Fruit fly (Drosophila melanogaster): ENCODE data around the gene p.

The p gene

DNA sequence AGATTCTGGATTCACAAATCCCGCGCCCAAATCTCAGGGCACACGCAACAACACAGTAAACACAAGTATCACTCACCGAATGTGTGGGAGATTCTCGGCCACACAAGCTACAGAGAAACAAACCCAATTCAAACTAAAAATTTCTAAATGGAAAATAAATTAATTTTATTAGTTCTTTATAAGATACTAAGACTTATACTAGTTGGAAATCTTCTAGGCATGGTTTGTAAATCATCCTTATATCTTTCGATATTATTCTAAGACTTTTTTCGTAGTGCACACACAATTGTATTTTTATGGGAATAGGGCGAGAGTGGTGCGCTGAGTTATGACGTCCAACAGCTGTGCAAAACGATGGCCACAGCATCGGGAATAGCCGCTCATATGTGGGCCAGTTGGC is 51.4 kb downstream of the p start (continued):
- peak in 1 of 2 experiments; percentile 42 for TF ChIP-seq Hr51 (GFP tag; optimal IDR thresholded peaks at IDR 0.05)
- TF ChIP-seq maf-S (GFP tag; optimal IDR thresholded peaks at IDR 0.05): no peak
- TF ChIP-seq tgo (GFP tag; IDR thresholded peaks at IDR 0.05): peak; percentile 42; the same call in 2 of the 3 replicates
- TF ChIP-seq Dek (tag; optimal IDR thresholded peaks at IDR 0.05): no peak
- no peak for TF ChIP-seq Hand (GFP tag; optimal IDR thresholded peaks at IDR 0.05)
- TF ChIP-seq dpn (GFP tag; optimal IDR thresholded peaks at IDR 0.05): no peak
- peak; percentile 43 for TF ChIP-seq CG31441 (GFP tag; IDR thresholded peaks at IDR 0.05)
- TF ChIP-seq CrebB (tag; optimal IDR thresholded peaks at IDR 0.05): no peak
- peak; percentile 43 for TF ChIP-seq tap (tag; optimal IDR thresholded peaks at IDR 0.05)
- TF ChIP-seq twi (tag; optimal IDR thresholded peaks at IDR 0.05): no peak
- TF ChIP-seq hbn (GFP tag; IDR thresholded peaks at IDR 0.05; ENCODE audit: partially characterized antibody): no peak
- TF ChIP-seq lab (GFP tag; optimal IDR thresholded peaks at IDR 0.05): peak; percentile 42
- no peak for TF ChIP-seq CG34376 (GFP tag; optimal IDR thresholded peaks at IDR 0.05)
- no peak for TF ChIP-seq Atf-2 (GFP tag; optimal IDR thresholded peaks at IDR 0.05)
- TF ChIP-seq az2 (GFP tag; optimal IDR thresholded peaks at IDR 0.05): no peak
- TF ChIP-seq CG17186 (GFP tag; optimal IDR thresholded peaks at IDR 0.05): no peak
- 0 out of 2 replicates have a peak, but pooled peaks have one; percentile 18 for TF ChIP-seq Rfx (GFP tag; IDR thresholded peaks at IDR 0.05)
- no peak for TF ChIP-seq pan (optimal IDR thresholded peaks at IDR 0.05)
- peak in 1 of 2 experiments; percentile 32 for TF ChIP-seq pan (GFP tag; optimal IDR thresholded peaks at IDR 0.05 in 1 of 2, IDR thresholded peaks at IDR 0.05 in 1 of 2)
- TF ChIP-seq CG2678 (tag; optimal IDR thresholded peaks at IDR 0.05): peak; percentile 55
- 0 out of 2 replicates have a peak, but pooled peaks have one; percentile 18 for TF ChIP-seq stc (GFP tag; IDR thresholded peaks at IDR 0.05)
- TF ChIP-seq HLH54F (GFP tag; optimal IDR thresholded peaks at IDR 0.05): no peak
- TF ChIP-seq CG14441 (GFP tag; IDR thresholded peaks at IDR 0.05): no peak
- no peak for TF ChIP-seq CG15073 (GFP tag; optimal IDR thresholded peaks at IDR 0.05)
- no peak for TF ChIP-seq pho (GFP tag; optimal IDR thresholded peaks at IDR 0.05)
- peak; percentile 2 for TF ChIP-seq CoRest (tag; optimal IDR thresholded peaks at IDR 0.05)
- TF ChIP-seq CG33557 (GFP tag; optimal IDR thresholded peaks at IDR 0.05): no peak
- TF ChIP-seq CG7839 (tag; optimal IDR thresholded peaks at IDR 0.05): peak; percentile 31
- no peak for TF ChIP-seq CG1024 (GFP tag; IDR thresholded peaks at IDR 0.05)
- TF ChIP-seq CG13296 (GFP tag; optimal IDR thresholded peaks at IDR 0.05): no peak
- peak; percentile 14 for TF ChIP-seq Sox102F (GFP tag; optimal IDR thresholded peaks at IDR 0.05)
- no peak for TF ChIP-seq CG8281 (tag; optimal IDR thresholded peaks at IDR 0.05)
- no peak for TF ChIP-seq CG11398 (GFP tag; optimal IDR thresholded peaks at IDR 0.05)
- TF ChIP-seq CG10431 (GFP tag; optimal IDR thresholded peaks at IDR 0.05): no peak
- 0 out of 2 replicates have a peak, but pooled peaks have one; percentile 11 for TF ChIP-seq vvl (GFP tag; IDR thresholded peaks at IDR 0.05)
- no peak for TF ChIP-seq gcm (GFP tag; optimal IDR thresholded peaks at IDR 0.05)
- no peak for TF ChIP-seq BEAF-32 (GFP tag; optimal IDR thresholded peaks at IDR 0.05)
- TF ChIP-seq CG7556 (GFP tag; optimal IDR thresholded peaks at IDR 0.05): no peak
- TF ChIP-seq CG6254 (GFP tag; optimal IDR thresholded peaks at IDR 0.05): no peak
- TF ChIP-seq CG13894 (tag; optimal IDR thresholded peaks at IDR 0.05): peak; percentile 19
- TF ChIP-seq Trl (optimal IDR thresholded peaks at IDR 0.05): no peak
- no peak for TF ChIP-seq Trl (GFP tag; optimal IDR thresholded peaks at IDR 0.05)
- peak; percentile 14 for TF ChIP-seq Fer3 (tag; optimal IDR thresholded peaks at IDR 0.05)
- peak; percentile 56 for TF ChIP-seq CG18599 (GFP tag; optimal IDR thresholded peaks at IDR 0.05)
- TF ChIP-seq Max (GFP tag; optimal IDR thresholded peaks at IDR 0.05): no peak
- no peak for TF ChIP-seq crol (GFP tag; IDR thresholded peaks at IDR 0.05)
- no peak for TF ChIP-seq Doc2 (GFP tag; IDR thresholded peaks at IDR 0.05)
- TF ChIP-seq cato (GFP tag; optimal IDR thresholded peaks at IDR 0.05; ENCODE audit: borderline replicate concordance): no peak
- TF ChIP-seq ham (GFP tag; IDR thresholded peaks at IDR 0.05): no peak
- TF ChIP-seq CG18764 (GFP tag; optimal IDR thresholded peaks at IDR 0.05): no peak
- peak; percentile 51 for TF ChIP-seq Ptx1 (GFP tag; IDR thresholded peaks at IDR 0.05)

Data from whole organism, embryonic.